Worm (Caenorhabditis elegans) whole organism, L2 larva: ENCODE data around the gene pitr-5.

Experiments
- F13H6.1 ChIP-seq: sonication (generic microtip); optimal IDR thresholded peaks from 2 replicates; lab custom pipeline; 2016; ENCODE audit warnings: missing genetic modification characterization, missing compliant biosample characterization
- ZK546.5 ChIP-seq: sonication (generic microtip); optimal IDR thresholded peaks from 2 replicates; lab custom pipeline; 2017; ENCODE audit warnings: missing biosample characterization, missing genetic modification characterization
- blmp-1 ChIP-seq: sonication (generic microtip); optimal IDR thresholded peaks from 2 replicates; lab custom pipeline; 2017; ENCODE audit warnings: missing genetic modification characterization, mild to moderate bottlenecking, missing compliant biosample characterization, antibody characterized with exemption, moderate library complexity; ENCODE audit not compliant: insufficient read depth
- elt-1 ChIP-seq: fragments of 150-350 bp; optimal IDR thresholded peaks from 2 replicates; lab custom pipeline; 2014; ENCODE audit warnings: missing biosample characterization, missing genetic modification characterization
- lin-13 ChIP-seq: fragments of 150-350 bp; optimal IDR thresholded peaks from 2 replicates; lab custom pipeline; 2014; ENCODE audit warnings: missing biosample characterization, missing genetic modification reagents, missing genetic modification characterization
- snpc-4 ChIP-seq: fragments of 150-350 bp; optimal IDR thresholded peaks from 2 replicates; lab custom pipeline; 2014; ENCODE audit warnings: missing biosample characterization, missing genetic modification characterization
- unc-55 ChIP-seq: fragments of 150-350 bp; sonication (generic microtip); optimal IDR thresholded peaks from 3 replicates; lab custom pipeline; 2014; ENCODE audit warnings: missing biosample characterization, missing genetic modification reagents, missing genetic modification characterization
- ztf-4 ChIP-seq: fragments of 150-350 bp; optimal IDR thresholded peaks from 2 replicates; lab custom pipeline; 2014; ENCODE audit warnings: missing biosample characterization, missing genetic modification characterization

DNA sequence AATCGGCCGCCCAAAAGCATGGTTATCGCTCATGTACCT lies 52.3 kb downstream of the pitr-5 start, which contains the start of gene hpo-9:
- TF ChIP-seq elt-1 (tag; lab: Kevin White, UChicago) (no peak), unc-55 (no peak), snpc-4 (tag; lab: Kevin White, UChicago) (no peak), blmp-1 (tag; lab: Kevin White, UChicago) (no peak), lin-13 (GFP tag; lab: Kevin White, UChicago) (no peak), ZK546.5 (tag; lab: Kevin White, UChicago) (no peak), F13H6.1 (tag; lab: Kevin White, UChicago) (no peak), ztf-4 (tag; lab: Kevin White, UChicago) (no peak)
